Worm (Caenorhabditis elegans): ENCODE measurements around the gene cnc-4.

ce11 chrV:1410727-1411126, 36.3 kb upstream of the cnc-4 start:
- TF ChIP-seq ceh-32 (tag; optimal IDR thresholded peaks at IDR 0.05; ENCODE audit: poor library complexity), result no peak
- TF ChIP-seq lin-13 (GFP tag; optimal IDR thresholded peaks at IDR 0.05), result no peak
